Worm (Caenorhabditis elegans) whole organism, mixed stage, embryonic: ENCODE measurements around the gene C23H3.9.

Experiments used
- lsy-2 ChIP-seq: fragments of 150-350 bp; optimal IDR thresholded peaks from 2 replicates; lab custom pipeline; 2014; ENCODE audit warnings: missing biosample characterization, missing genetic modification characterization
- nhr-28 ChIP-seq: fragments of 150-350 bp; optimal IDR thresholded peaks from 2 replicates; lab custom pipeline; 2014; ENCODE audit warnings: missing biosample characterization, missing genetic modification characterization
- unc-62 ChIP-seq: fragments of 150-350 bp; optimal IDR thresholded peaks from 2 replicates; lab custom pipeline; 2014; ENCODE audit warnings: missing biosample characterization, missing genetic modification reagents, missing genetic modification characterization

DNA sequence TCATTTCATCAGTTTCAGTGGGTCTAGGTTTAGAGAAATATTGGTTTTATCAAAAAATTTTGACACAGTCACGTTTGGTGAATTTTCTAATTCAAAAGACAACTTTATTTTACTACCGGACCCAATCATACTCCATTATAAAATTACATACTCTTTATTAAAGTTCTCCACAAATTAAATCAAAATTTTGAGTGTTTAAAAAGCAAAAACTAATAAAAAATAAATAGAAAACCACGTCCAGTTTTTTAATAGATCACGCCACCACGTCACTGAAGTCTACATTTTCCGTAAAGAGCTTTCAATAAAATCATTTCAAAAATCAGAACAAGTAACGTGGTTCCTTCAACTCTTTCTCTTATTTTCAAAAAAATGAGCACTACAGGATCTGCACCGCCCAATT, 26.8 kb upstream of the C23H3.9 start, which contains the start of gene txt-1:
- TF ChIP-seq nhr-28 (tag; lab: Kevin White, UChicago), result no peak
- no peak for TF ChIP-seq lsy-2
- TF ChIP-seq unc-62 (GFP tag; lab: Kevin White, UChicago), result no peak
